Fruit fly (Drosophila melanogaster): ENCODE measurements around the gene Osi24.
A peak's percentile ranks its signal among the peaks of the same experiment; 100 is the strongest.

Osi24 gene

DNA sequence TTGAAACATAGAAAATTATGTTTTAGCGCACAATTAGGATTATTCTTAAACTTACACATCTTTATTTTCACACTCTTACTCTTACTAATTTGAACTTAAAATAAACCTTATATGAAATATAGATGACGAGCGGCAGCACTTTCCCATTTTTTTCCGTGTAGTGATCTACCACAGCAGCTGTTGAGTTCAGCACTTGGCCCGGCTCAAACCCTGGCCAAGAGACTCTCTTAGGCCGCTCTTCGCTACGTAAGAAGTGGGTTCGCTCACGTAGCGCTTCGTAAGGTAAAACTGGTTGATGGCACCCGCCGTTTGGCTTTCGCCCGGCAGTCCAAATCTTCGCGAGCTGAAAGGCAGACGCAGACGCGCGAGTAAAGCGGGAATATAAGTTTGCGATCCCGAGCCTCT, at the start of gene Osi24:
Gene Osi24 (plus strand): TSS at position 324 of the 405 bp plus-strand sequence.
- TF ChIP-seq CG1602 (GFP tag; optimal IDR thresholded peaks at IDR 0.05), result peak; percentile 3
- peak; percentile 56 for TF ChIP-seq nmo (GFP tag; optimal IDR thresholded peaks at IDR 0.05)
- no peak for TF ChIP-seq CG3065 (GFP tag; optimal IDR thresholded peaks at IDR 0.05)
- peak; percentile 27 for TF ChIP-seq CG8944 (GFP tag; optimal IDR thresholded peaks at IDR 0.05)
- TF ChIP-seq CG11247 (GFP tag; IDR thresholded peaks at IDR 0.05), result 0 out of 2 replicates have a peak, but pooled peaks have one; percentile 22
- TF ChIP-seq Six4 (GFP tag; optimal IDR thresholded peaks at IDR 0.05), result peak; percentile 36
- TF ChIP-seq Mrtf (GFP tag; IDR thresholded peaks at IDR 0.05), result 0 out of 3 replicates have a peak, but pooled peaks have one; percentile 63
- no peak for TF ChIP-seq sr (GFP tag; IDR thresholded peaks at IDR 0.05)
- TF ChIP-seq knrl (GFP tag; IDR thresholded peaks at IDR 0.05; ENCODE audit: partially characterized antibody), result no peak
- TF ChIP-seq sqz (GFP tag; optimal IDR thresholded peaks at IDR 0.05), result no peak
- no peak for TF ChIP-seq cad (GFP tag; optimal IDR thresholded peaks at IDR 0.05)
- no peak for TF ChIP-seq pzg (GFP tag; optimal IDR thresholded peaks at IDR 0.05)
- TF ChIP-seq stwl (tag; optimal IDR thresholded peaks at IDR 0.05), result no peak
- TF ChIP-seq Ets65A (GFP tag), result peak; percentile 94
- peak; percentile 77 for TF ChIP-seq ttk (GFP tag; IDR thresholded peaks at IDR 0.05)
- TF ChIP-seq CG11695 (GFP tag; IDR thresholded peaks at IDR 0.05), result peak; percentile 73; the same call in 2 of the 3 replicates
- peak; percentile 50 for TF ChIP-seq danr (GFP tag; IDR thresholded peaks at IDR 0.05)
- TF ChIP-seq oc (tag; optimal IDR thresholded peaks at IDR 0.05), result peak; percentile 55
- TF ChIP-seq CG10654 (GFP tag; optimal IDR thresholded peaks at IDR 0.05), result peak; percentile 5
- TF ChIP-seq CG12219 (GFP tag; optimal IDR thresholded peaks at IDR 0.05), result peak; percentile 39
- peak; percentile 64 for TF ChIP-seq CG10366 (GFP tag; IDR thresholded peaks at IDR 0.05)
- peak; percentile 14 for TF ChIP-seq run (tag; optimal IDR thresholded peaks at IDR 0.05)
- no peak for TF ChIP-seq CG1792 (GFP tag; optimal IDR thresholded peaks at IDR 0.05)
- TF ChIP-seq B-H2 (GFP tag; optimal IDR thresholded peaks at IDR 0.05), result no peak
- TF ChIP-seq Mad (GFP tag; optimal IDR thresholded peaks at IDR 0.05), result no peak
- TF ChIP-seq kni (GFP tag; optimal IDR thresholded peaks at IDR 0.05), result no peak
- TF ChIP-seq emc (GFP tag; optimal IDR thresholded peaks at IDR 0.05), result no peak
- TF ChIP-seq wdn (GFP tag; IDR thresholded peaks at IDR 0.05), result 0 out of 2 replicates have a peak, but pooled peaks have one; percentile 13
- peak; percentile 36 for TF ChIP-seq odd (GFP tag; optimal IDR thresholded peaks at IDR 0.05)
- peak; percentile 49 for TF ChIP-seq CG3847 (GFP tag; IDR thresholded peaks at IDR 0.05)
- TF ChIP-seq D (optimal IDR thresholded peaks at IDR 0.05), result no peak
- TF ChIP-seq D (GFP tag; optimal IDR thresholded peaks at IDR 0.05), result no peak
- TF ChIP-seq Drgx (GFP tag; IDR thresholded peaks at IDR 0.05), result peak; percentile 88
- peak; percentile 74 for TF ChIP-seq Xrp1 (GFP tag; IDR thresholded peaks at IDR 0.05)
- no peak for TF ChIP-seq CG12744 (GFP tag; optimal IDR thresholded peaks at IDR 0.05)
- no peak for TF ChIP-seq slou (GFP tag; optimal IDR thresholded peaks at IDR 0.05)
- TF ChIP-seq Dp (GFP tag; optimal IDR thresholded peaks at IDR 0.05), result no peak
- TF ChIP-seq lab (GFP tag; optimal IDR thresholded peaks at IDR 0.05), result peak; percentile 52
- TF ChIP-seq Tbp (GFP tag; optimal IDR thresholded peaks at IDR 0.05), result no peak
- TF ChIP-seq CG7271 (tag; optimal IDR thresholded peaks at IDR 0.05), result no peak
- TF ChIP-seq chinmo (GFP tag; IDR thresholded peaks at IDR 0.05; ENCODE audit: partially characterized antibody), result no peak
- TF ChIP-seq CG34224 (GFP tag; IDR thresholded peaks at IDR 0.05; ENCODE audit: partially characterized antibody), result no peak
- peak; percentile 59 for TF ChIP-seq bcd (GFP tag; optimal IDR thresholded peaks at IDR 0.05)
- TF ChIP-seq ham (GFP tag; IDR thresholded peaks at IDR 0.05), result no peak
- peak; percentile 6 for TF ChIP-seq nerfin-1 (tag; optimal IDR thresholded peaks at IDR 0.05)
- TF ChIP-seq CG10431 (GFP tag; optimal IDR thresholded peaks at IDR 0.05), result no peak
- peak; percentile 38 for TF ChIP-seq PHDP (tag; optimal IDR thresholded peaks at IDR 0.05)
- TF ChIP-seq HLH4C (GFP tag; IDR thresholded peaks at IDR 0.05; ENCODE audit: partially characterized antibody), result no peak
- no peak for TF ChIP-seq CG4707 (GFP tag; optimal IDR thresholded peaks at IDR 0.05)
- no peak for TF ChIP-seq disco-r (GFP tag; optimal IDR thresholded peaks at IDR 0.05)
- TF ChIP-seq Nf-YB (GFP tag; optimal IDR thresholded peaks at IDR 0.05), result no peak
- peak; percentile 87 for TF ChIP-seq CG3163 (GFP tag; optimal IDR thresholded peaks at IDR 0.05)
